Fruit fly (Drosophila melanogaster): ENCODE data around the gene CG5906.

CG5906 gene

DNA sequence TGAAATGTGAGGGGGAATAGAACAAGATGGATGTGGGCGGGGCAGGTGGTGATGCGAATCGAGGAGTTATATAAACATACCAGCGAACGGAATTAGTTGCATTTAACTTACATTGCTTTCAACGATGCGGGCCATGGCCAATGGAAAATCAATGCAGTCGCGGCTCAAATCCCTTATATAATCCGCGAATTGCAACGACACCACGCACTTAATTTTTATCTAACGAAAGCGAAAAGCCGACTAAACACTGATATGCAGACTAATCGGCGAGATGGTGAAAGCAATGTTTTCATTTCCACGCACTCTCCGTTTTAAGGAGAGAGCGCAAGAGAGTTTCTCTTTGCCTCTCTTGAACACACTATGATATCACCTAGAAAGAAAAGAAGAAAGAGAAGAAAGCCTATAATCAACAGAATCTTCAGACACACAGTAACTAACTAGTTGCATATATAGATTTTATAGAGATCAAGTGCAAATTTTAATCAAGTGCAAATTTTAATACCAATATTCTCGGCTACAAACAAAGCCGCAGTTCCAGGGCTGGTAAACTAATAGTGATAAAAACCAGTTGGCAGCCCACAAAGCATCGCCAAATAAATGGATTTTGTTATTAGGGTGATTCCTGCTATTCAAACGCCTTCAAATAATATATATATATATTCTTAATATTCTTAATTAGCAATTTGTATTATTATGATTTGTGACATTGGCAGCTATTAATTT, 49.2 kb downstream of the CG5906 start, which contains the start of the genes CG11597 and CG5946:
Gene CG11597 (minus strand): TSS at position 553 of the 723 bp plus-strand sequence.
Gene CG5946 (minus strand): TSS at position 553 of the 723 bp plus-strand sequence.
- TF ChIP-seq woc (GFP tag; optimal IDR thresholded peaks at IDR 0.05), result peak; percentile 40
- no peak for TF ChIP-seq brk (GFP tag; optimal IDR thresholded peaks at IDR 0.05)
- peak; percentile 54 for TF ChIP-seq Dif (GFP tag; optimal IDR thresholded peaks at IDR 0.05; ENCODE audit: partially characterized antibody)
- peak; percentile 48 to 73 for TF ChIP-seq dl (GFP tag; optimal IDR thresholded peaks at IDR 0.05; ENCODE audit: insufficient read depth in 1 of 2, partially characterized antibody in 2 of 2)
- TF ChIP-seq Hnf4 (GFP tag; optimal IDR thresholded peaks at IDR 0.05), result peak; percentile 13
